Worm (Caenorhabditis elegans): ENCODE measurements around the gene kin-15.
A peak's percentile ranks its signal among the peaks of the same experiment; 100 is the strongest.

kin-15 gene

ce11 chrII:9426076-9426475 lies 7.4 kb downstream of the kin-15 start, which contains the start of gene M176.10:
TSS of gene M176.10 (minus strand) at chrII:9426176.
- no peak for TF ChIP-seq mbf-1 (tag; optimal IDR thresholded peaks at IDR 0.05)
- no peak for TF ChIP-seq elt-1 (tag; optimal IDR thresholded peaks at IDR 0.05)
- TF ChIP-seq nhr-23 (tag; optimal IDR thresholded peaks at IDR 0.05): no peak
- TF ChIP-seq elt-3 (tag; optimal IDR thresholded peaks at IDR 0.05): no peak
- TF ChIP-seq ztf-4 (tag; optimal IDR thresholded peaks at IDR 0.05): no peak
- no peak for TF ChIP-seq nhr-12 (tag; optimal IDR thresholded peaks at IDR 0.05)
- no peak for TF ChIP-seq R02D3.7 (tag; optimal IDR thresholded peaks at IDR 0.05)
- no peak for TF ChIP-seq nhr-25 (tag; optimal IDR thresholded peaks at IDR 0.05)
- TF ChIP-seq ztf-11 (tag; optimal IDR thresholded peaks at IDR 0.05): no peak
- TF ChIP-seq mab-5 (tag; optimal IDR thresholded peaks at IDR 0.05): no peak
- TF ChIP-seq unc-62 (GFP tag; optimal IDR thresholded peaks at IDR 0.05): no peak
- no peak for TF ChIP-seq C34F6.9 (tag; optimal IDR thresholded peaks at IDR 0.05)
- TF ChIP-seq egl-27 (tag; optimal IDR thresholded peaks at IDR 0.05): no peak
- no peak for TF ChIP-seq ztf-1 (GFP tag; conservative IDR thresholded peaks at IDR 0.05)
- no peak for TF ChIP-seq sma-9 (GFP tag; optimal IDR thresholded peaks at IDR 0.05)
- TF ChIP-seq sma-9 (tag; optimal IDR thresholded peaks at IDR 0.05): no peak

ce11 chrII:9421969-9422368 lies 11.5 kb downstream of the kin-15 start, which contains the start of gene M176.11:
TSS of gene M176.11 (plus strand) at chrII:9422269.
- TF ChIP-seq nhr-21 (tag; optimal IDR thresholded peaks at IDR 0.05): no peak

- TF ChIP-seq ztf-1 (GFP tag; conservative IDR thresholded peaks at IDR 0.05) (no peak), ceh-16 (tag; optimal IDR thresholded peaks at IDR 0.05) (no peak)
Observed at ce11 chrII:9418843-9419532, 14.5 kb downstream of the kin-15 start.

- TF ChIP-seq ZK546.5 (tag; optimal IDR thresholded peaks at IDR 0.05): no peak
- TF ChIP-seq snpc-4 (tag; optimal IDR thresholded peaks at IDR 0.05): no peak
- TF ChIP-seq blmp-1 (tag; optimal IDR thresholded peaks at IDR 0.05; ENCODE audit: insufficient read depth): no peak
- no peak for TF ChIP-seq nhr-23 (tag; optimal IDR thresholded peaks at IDR 0.05)
- TF ChIP-seq aly-2 (tag; optimal IDR thresholded peaks at IDR 0.05): no peak
- no peak for TF ChIP-seq ceh-82 (tag; optimal IDR thresholded peaks at IDR 0.05)
- no peak for TF ChIP-seq nhr-129 (tag; optimal IDR thresholded peaks at IDR 0.05)
- TF ChIP-seq nhr-237 (tag; optimal IDR thresholded peaks at IDR 0.05): no peak
- no peak for TF ChIP-seq Y55F3AM.14 (GFP tag; optimal IDR thresholded peaks at IDR 0.05)
- no peak for TF ChIP-seq nhr-21 (tag; optimal IDR thresholded peaks at IDR 0.05)
- TF ChIP-seq C34F6.9 (tag; optimal IDR thresholded peaks at IDR 0.05): no peak
- TF ChIP-seq elt-1 (tag; optimal IDR thresholded peaks at IDR 0.05): no peak
- TF ChIP-seq lin-11 (tag; optimal IDR thresholded peaks at IDR 0.05): no peak
- no peak for TF ChIP-seq nhr-77 (tag; optimal IDR thresholded peaks at IDR 0.05)
- no peak for TF ChIP-seq lsy-2 (tag; optimal IDR thresholded peaks at IDR 0.05)
Observed at ce11 chrII:9418065-9418567, 15.4 kb downstream of the kin-15 start, which contains the start of the genes M176.4 and M176.16. TSS of gene M176.4 (plus strand) at chrII:9418365. TSS of gene M176.16 (plus strand) at chrII:9418517.

ce11 chrII:9416381-9417276 lies 16.9 kb downstream of the kin-15 start, which contains the start of the genes gss-1 and chch-3:
TSS of gene gss-1 (minus strand) at chrII:9416431.
TSS of gene chch-3 (plus strand) at chrII:9417013.
- TF ChIP-seq nhr-21 (tag; optimal IDR thresholded peaks at IDR 0.05) (peak; percentile 13), unc-62 (GFP tag; optimal IDR thresholded peaks at IDR 0.05) (no peak), nhr-129 (tag; optimal IDR thresholded peaks at IDR 0.05) (peak; percentile 71), skn-1 (tag; optimal IDR thresholded peaks at IDR 0.05) (no peak), ama-1 (optimal IDR thresholded peaks at IDR 0.05) (no peak), mbf-1 (tag; optimal IDR thresholded peaks at IDR 0.05) (no peak), F13H6.1 (tag; optimal IDR thresholded peaks at IDR 0.05) (peak; percentile 24), elt-1 (tag; optimal IDR thresholded peaks at IDR 0.05) (no peak), ztf-1 (GFP tag; conservative IDR thresholded peaks at IDR 0.05) (no peak), blmp-1 (tag; optimal IDR thresholded peaks at IDR 0.05; ENCODE audit: insufficient read depth) (no peak), ztf-11 (tag; optimal IDR thresholded peaks at IDR 0.05) (no peak), sma-3 (GFP tag; optimal IDR thresholded peaks at IDR 0.05) (peak; percentile 14), ceh-82 (tag; optimal IDR thresholded peaks at IDR 0.05) (no peak), elt-3 (tag; optimal IDR thresholded peaks at IDR 0.05) (no peak), nhr-25 (tag; optimal IDR thresholded peaks at IDR 0.05) (no peak), ZK546.5 (tag; optimal IDR thresholded peaks at IDR 0.05) (no peak), egl-27 (tag; optimal IDR thresholded peaks at IDR 0.05) (no peak), lin-11 (tag; optimal IDR thresholded peaks at IDR 0.05) (peak; percentile 1), Y55F3AM.14 (GFP tag; optimal IDR thresholded peaks at IDR 0.05) (no peak), nhr-11 (tag; optimal IDR thresholded peaks at IDR 0.05) (no peak), lin-13 (GFP tag; optimal IDR thresholded peaks at IDR 0.05) (peak; percentile 43), peb-1 (tag; optimal IDR thresholded peaks at IDR 0.05) (no peak), mdl-1 (tag; optimal IDR thresholded peaks at IDR 0.05) (no peak), nhr-237 (tag; optimal IDR thresholded peaks at IDR 0.05) (no peak), nhr-12 (tag; optimal IDR thresholded peaks at IDR 0.05) (no peak), aly-2 (tag; optimal IDR thresholded peaks at IDR 0.05) (no peak), nhr-77 (tag; optimal IDR thresholded peaks at IDR 0.05) (no peak), ceh-16 (tag; optimal IDR thresholded peaks at IDR 0.05) (no peak), snpc-4 (tag; optimal IDR thresholded peaks at IDR 0.05) (peak; percentile 14), sem-4 (tag; optimal IDR thresholded peaks at IDR 0.05) (no peak), crh-2 (tag; optimal IDR thresholded peaks at IDR 0.05) (peak; percentile 58)
